Worm (Caenorhabditis elegans) whole organism, young adult: ENCODE measurements around the gene bgal-2.
A peak's percentile ranks its signal among the peaks of the same experiment; 100 is the strongest.

Source experiments
- B0019.2 ChIP-seq: fragments of 200-800 bp; sonication (Bioruptor generic); conservative IDR thresholded peaks from 2 replicates; pipeline ENCODE4 v1.3.6; 2022; ENCODE audit warnings: missing genetic modification reagents, missing genetic modification characterization, missing compliant biosample characterization
- C06A6.2 ChIP-seq: fragments of 200-800 bp; sonication (Bioruptor generic); conservative IDR thresholded peaks from 2 replicates; pipeline ENCODE4 v1.3.6; 2022; ENCODE audit warnings: missing genetic modification characterization, missing compliant biosample characterization
- F10E7.11 ChIP-seq: sonication (generic microtip); optimal IDR thresholded peaks from 2 replicates; lab custom pipeline; 2017; ENCODE audit warnings: mild to moderate bottlenecking, missing genetic modification characterization, moderate library complexity, missing compliant biosample characterization
- F22D6.2 ChIP-seq: sonication (generic microtip); optimal IDR thresholded peaks from 2 replicates; lab custom pipeline; 2016; ENCODE audit warnings: mild to moderate bottlenecking, missing genetic modification characterization, missing compliant biosample characterization
- F39B2.1 ChIP-seq: fragments of 200-800 bp; sonication (Bioruptor generic); IDR thresholded peaks from 2 replicates; pipeline ENCODE4 v1.3.6; 2022; ENCODE audit warnings: missing genetic modification reagents, missing genetic modification characterization, missing compliant biosample characterization
- Y56A3A.18 ChIP-seq: fragments of 200-800 bp; sonication (Bioruptor generic); IDR thresholded peaks from 2 replicates; pipeline ENCODE4 v1.3.6; 2022; ENCODE audit warnings: missing genetic modification reagents, missing genetic modification characterization, missing compliant biosample characterization
- akir-1 ChIP-seq: fragments of 200-800 bp; sonication (Bioruptor generic); optimal IDR thresholded peaks from 2 replicates; lab custom pipeline; 2018; ENCODE audit warnings: mild to moderate bottlenecking, missing genetic modification characterization, moderate library complexity, missing compliant biosample characterization
- aptf-2 ChIP-seq: fragments of 200-800 bp; sonication (Bioruptor generic); conservative IDR thresholded peaks from 2 replicates; pipeline ENCODE4 v1.3.6; 2022; ENCODE audit warnings: missing genetic modification reagents, missing genetic modification characterization, missing compliant biosample characterization
- attf-6 ChIP-seq: fragments of 200-800 bp; sonication (Bioruptor generic); IDR thresholded peaks from 2 replicates; pipeline ENCODE4 v1.3.6; 2022; ENCODE audit warnings: missing genetic modification reagents, missing genetic modification characterization, missing compliant biosample characterization
- bed-1 ChIP-seq: fragments of 200-800 bp; sonication (Bioruptor generic); IDR thresholded peaks from 2 replicates; pipeline ENCODE4 v1.3.6; 2022; ENCODE audit warnings: missing genetic modification reagents, missing genetic modification characterization, missing compliant biosample characterization
- bed-2 ChIP-seq: fragments of 200-800 bp; sonication (Bioruptor generic); IDR thresholded peaks from 2 replicates; pipeline ENCODE4 v1.3.6; 2022; ENCODE audit warnings: missing genetic modification reagents, missing genetic modification characterization, missing compliant biosample characterization
- cebp-1 ChIP-seq, 2 experiments: fragments of 200-800 bp in 1 of 2; sonication (Bioruptor generic) in 1 of 2; sonication (generic microtip) in 1 of 2; IDR thresholded peaks in 1 of 2; optimal IDR thresholded peaks in 1 of 2; 2 replicates each; pipeline versions ENCODE4 v1.3.6 to Lab custom; 2017 to 2022; ENCODE audit warnings: missing compliant biosample characterization in 2 of 2, missing genetic modification characterization in 2 of 2, mild to moderate bottlenecking in 1 of 2, missing genetic modification reagents in 1 of 2, moderate library complexity in 1 of 2
- ceh-27 ChIP-seq: fragments of 200-800 bp; sonication (Bioruptor generic); optimal IDR thresholded peaks from 2 replicates; lab custom pipeline; 2018; ENCODE audit warnings: mild to moderate bottlenecking, missing genetic modification characterization, moderate library complexity, missing compliant biosample characterization
- dox-1 ChIP-seq: fragments of 200-800 bp; sonication (Bioruptor generic); IDR thresholded peaks from 2 replicates; pipeline ENCODE4 v1.3.6; 2022; ENCODE audit warnings: missing genetic modification reagents, missing genetic modification characterization, missing compliant biosample characterization
- egl-18 ChIP-seq: fragments of 200-800 bp; sonication (Bioruptor generic); IDR thresholded peaks from 2 replicates; pipeline ENCODE4 v1.3.6; 2022; ENCODE audit warnings: missing genetic modification reagents, missing genetic modification characterization, missing compliant biosample characterization
- ekl-4 ChIP-seq: fragments of 200-800 bp; sonication (Bioruptor generic); IDR thresholded peaks from 2 replicates; pipeline ENCODE4 v1.3.6; 2022; ENCODE audit warnings: missing genetic modification reagents, missing genetic modification characterization, missing compliant biosample characterization
- hlh-26 ChIP-seq: fragments of 200-800 bp; sonication (Bioruptor generic); conservative IDR thresholded peaks from 2 replicates; pipeline ENCODE4 v1.3.6; 2022; ENCODE audit warnings: missing genetic modification reagents, missing genetic modification characterization, missing compliant biosample characterization
- hmg-1.2 ChIP-seq: fragments of 200-800 bp; sonication (Bioruptor generic); IDR thresholded peaks from 2 replicates; pipeline ENCODE4 v1.3.6; 2022; ENCODE audit warnings: missing genetic modification reagents, missing genetic modification characterization, missing compliant biosample characterization
- hrde-1 ChIP-seq: sonication (generic microtip); optimal IDR thresholded peaks from 2 replicates; lab custom pipeline; 2016; ENCODE audit warnings: missing genetic modification characterization, mild to moderate bottlenecking, missing compliant biosample characterization, moderate library complexity, missing genotype, missing genetic modification reagents, borderline replicate concordance
- lag-1 ChIP-seq: fragments of 200-800 bp; sonication (Bioruptor generic); IDR thresholded peaks from 2 replicates; pipeline ENCODE4 v1.3.6; 2022; ENCODE audit warnings: missing genetic modification reagents, missing genetic modification characterization, missing compliant biosample characterization
- let-526 ChIP-seq: fragments of 200-800 bp; sonication (Bioruptor generic); IDR thresholded peaks from 2 replicates; pipeline ENCODE4 v1.3.6; 2022; ENCODE audit warnings: missing genetic modification reagents, missing genetic modification characterization, missing compliant biosample characterization
- lin-40 ChIP-seq: sonication (generic microtip); optimal IDR thresholded peaks from 2 replicates; lab custom pipeline; 2016; ENCODE audit warnings: missing genetic modification characterization, mild to moderate bottlenecking, missing compliant biosample characterization, missing genotype, missing genetic modification reagents
- lin-54 ChIP-seq: fragments of 200-800 bp; sonication (Bioruptor generic); optimal IDR thresholded peaks from 2 replicates; lab custom pipeline; 2018; ENCODE audit warnings: mild to moderate bottlenecking, missing genetic modification characterization, missing compliant biosample characterization
- madf-8 ChIP-seq: fragments of 200-800 bp; sonication (Bioruptor generic); conservative IDR thresholded peaks from 2 replicates; pipeline ENCODE4 v1.3.6; 2022; ENCODE audit warnings: missing genetic modification reagents, missing genetic modification characterization, missing compliant biosample characterization
- mel-28 ChIP-seq: sonication (generic microtip); optimal IDR thresholded peaks from 2 replicates; lab custom pipeline; 2016; ENCODE audit warnings: borderline replicate concordance, mild to moderate bottlenecking, missing genetic modification characterization, missing compliant biosample characterization
- mes-4 ChIP-seq: sonication (generic microtip); optimal IDR thresholded peaks from 2 replicates; lab custom pipeline; 2016; ENCODE audit warnings: missing genotype, missing genetic modification characterization, missing compliant biosample characterization
- mxl-1 ChIP-seq: sonication (generic microtip); optimal IDR thresholded peaks from 2 replicates; lab custom pipeline; 2016; ENCODE audit warnings: missing genetic modification characterization, missing compliant biosample characterization
- nfya-1 ChIP-seq: sonication (generic microtip); optimal IDR thresholded peaks from 2 replicates; lab custom pipeline; 2017; ENCODE audit warnings: antibody characterized with exemption, missing compliant biosample characterization, missing genetic modification characterization, borderline replicate concordance; ENCODE audit not compliant: insufficient read depth
- nhr-179 ChIP-seq: sonication (generic microtip); optimal IDR thresholded peaks from 2 replicates; lab custom pipeline; 2016; ENCODE audit warnings: mild to moderate bottlenecking, missing genetic modification characterization, missing compliant biosample characterization
- nhr-80 ChIP-seq: sonication (generic microtip); optimal IDR thresholded peaks from 2 replicates; lab custom pipeline; 2016; ENCODE audit warnings: missing genetic modification characterization, missing compliant biosample characterization
- rcor-1 ChIP-seq: fragments of 200-800 bp; sonication (Bioruptor generic); IDR thresholded peaks from 2 replicates; pipeline ENCODE4 v1.3.6; 2022; ENCODE audit warnings: missing genetic modification reagents, missing genetic modification characterization, missing compliant biosample characterization
- repo-1 ChIP-seq: sonication (generic microtip); optimal IDR thresholded peaks from 2 replicates; lab custom pipeline; 2017; ENCODE audit warnings: mild to moderate bottlenecking, missing genetic modification characterization, missing compliant biosample characterization
- sdz-38 ChIP-seq: sonication (generic microtip); optimal IDR thresholded peaks from 2 replicates; lab custom pipeline; 2016; ENCODE audit warnings: missing genotype, missing genetic modification characterization, missing compliant biosample characterization
- snpc-1.1 ChIP-seq: sonication (generic microtip); optimal IDR thresholded peaks from 2 replicates; lab custom pipeline; 2017; ENCODE audit warnings: missing genetic modification characterization, mild to moderate bottlenecking, missing compliant biosample characterization, antibody characterized with exemption, moderate library complexity, missing genotype, missing genetic modification reagents; ENCODE audit not compliant: insufficient read depth
- snpc-1.3 ChIP-seq: sonication (generic microtip); optimal IDR thresholded peaks from 2 replicates; lab custom pipeline; 2017; ENCODE audit warnings: missing genetic modification characterization, mild to moderate bottlenecking, missing compliant biosample characterization, antibody characterized with exemption, moderate library complexity, missing genotype, missing genetic modification reagents; ENCODE audit not compliant: insufficient read depth
- snpc-3.4 ChIP-seq: sonication (generic microtip); optimal IDR thresholded peaks from 2 replicates; lab custom pipeline; 2017; ENCODE audit warnings: missing genetic modification characterization, mild to moderate bottlenecking, missing compliant biosample characterization, antibody characterized with exemption, moderate library complexity, missing genotype, missing genetic modification reagents
- somi-1 ChIP-seq: fragments of 200-800 bp; sonication (Bioruptor generic); optimal IDR thresholded peaks from 2 replicates; lab custom pipeline; 2018; ENCODE audit warnings: mild to moderate bottlenecking, missing genetic modification characterization, missing compliant biosample characterization
- sptf-2 ChIP-seq: fragments of 200-800 bp; sonication (Bioruptor generic); optimal IDR thresholded peaks from 2 replicates; lab custom pipeline; 2018; ENCODE audit warnings: mild to moderate bottlenecking, missing genetic modification characterization, missing compliant biosample characterization
- tbx-9 ChIP-seq: sonication (generic microtip); optimal IDR thresholded peaks from 2 replicates; lab custom pipeline; 2016; ENCODE audit warnings: borderline replicate concordance, missing genetic modification characterization, inconsistent platforms, missing compliant biosample characterization
- xnd-1 ChIP-seq: sonication (generic microtip); optimal IDR thresholded peaks from 2 replicates; lab custom pipeline; 2016; ENCODE audit warnings: missing genotype, missing genetic modification reagents, missing genetic modification characterization, missing compliant biosample characterization
- zfh-2 ChIP-seq: fragments of 200-800 bp; sonication (Bioruptor generic); conservative IDR thresholded peaks from 2 replicates; pipeline ENCODE4 v1.3.6; 2022; ENCODE audit warnings: missing genetic modification reagents, missing genetic modification characterization, missing compliant biosample characterization
- ztf-18 ChIP-seq: sonication (generic microtip); optimal IDR thresholded peaks from 2 replicates; lab custom pipeline; 2016; ENCODE audit warnings: missing genotype, mild to moderate bottlenecking, missing genetic modification characterization, missing compliant biosample characterization
- ztf-22 ChIP-seq: fragments of 200-800 bp; sonication (Bioruptor generic); optimal IDR thresholded peaks from 2 replicates; lab custom pipeline; 2018; ENCODE audit warnings: mild to moderate bottlenecking, missing genetic modification characterization, moderate library complexity, missing compliant biosample characterization

The bgal-2 gene

DNA sequence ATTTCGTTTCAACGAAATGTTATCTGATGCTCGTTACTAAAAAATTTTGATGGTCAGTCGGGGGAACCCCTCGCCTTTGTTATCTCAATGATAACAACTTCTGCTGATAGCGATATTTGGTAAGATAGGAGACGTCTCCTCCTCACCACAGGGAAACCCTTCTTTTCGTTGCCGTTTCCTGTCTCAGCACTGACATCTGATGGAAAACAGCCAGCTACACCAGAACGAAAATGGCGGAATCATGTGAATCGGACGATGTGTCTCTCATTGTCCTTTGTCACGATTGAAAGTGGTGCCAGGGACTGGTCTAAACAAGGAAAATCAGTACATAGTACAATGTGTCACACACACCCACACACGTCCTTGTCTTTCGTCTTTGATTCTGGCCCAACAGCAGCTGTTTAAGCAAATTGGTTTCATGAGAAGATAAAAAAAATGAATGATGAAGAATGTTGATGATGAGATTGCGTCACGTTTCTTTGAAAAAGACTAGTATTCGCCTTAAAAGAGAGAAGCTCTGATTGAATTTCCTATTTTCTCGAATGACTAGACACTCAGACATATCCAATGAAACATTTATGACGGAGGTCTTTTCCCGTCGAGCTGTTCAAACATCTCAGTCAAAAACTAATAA, 47.7 kb upstream of the bgal-2 start (continued):
- TF ChIP-seq hmg-1.2 (GFP tag; lab: Robert Waterston, UW) (0 out of 2 replicates have a peak, but pooled peaks have one; percentile 4), ekl-4 (GFP tag; lab: Robert Waterston, UW) (peak; percentile 24; the same call in 1 of the 2 replicates), aptf-2 (GFP tag; lab: Robert Waterston, UW) (no peak)

- no peak for TF ChIP-seq tbx-9 (tag; lab: Kevin White, UChicago)
- peak; percentile 17; the same call in 1 of the 2 replicates for TF ChIP-seq lag-1 (GFP tag; lab: Robert Waterston, UW)
- TF ChIP-seq mes-4 (tag; lab: Kevin White, UChicago) = no peak
- TF ChIP-seq madf-8 (GFP tag; lab: Robert Waterston, UW) = no peak
- TF ChIP-seq F22D6.2 (tag; lab: Kevin White, UChicago) = peak; percentile 89
- TF ChIP-seq repo-1 (tag; lab: Kevin White, UChicago) = peak; percentile 74
- no peak for TF ChIP-seq B0019.2
- TF ChIP-seq mxl-1 (tag; lab: Kevin White, UChicago) = peak; percentile 62
- 0 out of 2 replicates have a peak, but pooled peaks have one; percentile 21 for TF ChIP-seq rcor-1 (GFP tag; lab: Robert Waterston, UW)
- TF ChIP-seq somi-1 (GFP tag; lab: Kevin White, UChicago) = peak; percentile 98
- no peak for TF ChIP-seq cebp-1 (GFP tag; IDR thresholded peaks at IDR 0.05; lab: Robert Waterston, UW)
- TF ChIP-seq cebp-1 (tag; optimal IDR thresholded peaks at IDR 0.05; lab: Kevin White, UChicago) = peak; percentile 85
- peak; percentile 90; the same call in 1 of the 2 replicates for TF ChIP-seq let-526 (GFP tag; lab: Robert Waterston, UW)
- no peak for TF ChIP-seq hrde-1 (tag; lab: Kevin White, UChicago)
- TF ChIP-seq hlh-26 = no peak
- peak; percentile 81 for TF ChIP-seq dox-1
- TF ChIP-seq nhr-179 (tag; lab: Kevin White, UChicago) = no peak
- no peak for TF ChIP-seq egl-18
- TF ChIP-seq bed-1 = no peak
- TF ChIP-seq lin-40 (tag; lab: Kevin White, UChicago) = peak; percentile 92
- TF ChIP-seq F39B2.1 (GFP tag; lab: Robert Waterston, UW) = no peak
- TF ChIP-seq Y56A3A.18 (GFP tag; lab: Robert Waterston, UW) = no peak
- peak; percentile 89 for TF ChIP-seq ztf-22 (GFP tag; lab: Kevin White, UChicago)
- peak; percentile 67 for TF ChIP-seq ceh-27 (GFP tag; lab: Kevin White, UChicago)
- no peak for TF ChIP-seq snpc-1.3
- no peak for TF ChIP-seq ztf-18 (tag; lab: Kevin White, UChicago)
- TF ChIP-seq zfh-2 (GFP tag; lab: Robert Waterston, UW) = peak; percentile 76; the same call in 1 of the 2 replicates
- TF ChIP-seq C06A6.2 (GFP tag; lab: Robert Waterston, UW) = peak; percentile 87
- peak; percentile 77 for TF ChIP-seq nhr-80 (tag; lab: Kevin White, UChicago)
- peak; percentile 25 for TF ChIP-seq lin-54 (GFP tag; lab: Kevin White, UChicago)
- TF ChIP-seq nfya-1 (tag; lab: Kevin White, UChicago) = no peak
- TF ChIP-seq bed-2 = no peak
- TF ChIP-seq snpc-3.4 (tag; lab: Kevin White, UChicago) = no peak
- no peak for TF ChIP-seq attf-6 (GFP tag; lab: Robert Waterston, UW)
- peak; percentile 42 for TF ChIP-seq F10E7.11 (tag; lab: Kevin White, UChicago)
- TF ChIP-seq mel-28 (tag; lab: Kevin White, UChicago) = no peak
- TF ChIP-seq snpc-1.1 (tag; lab: Kevin White, UChicago) = no peak
- no peak for TF ChIP-seq sdz-38
- no peak for TF ChIP-seq sptf-2 (GFP tag; lab: Kevin White, UChicago)
- no peak for TF ChIP-seq akir-1
- peak; percentile 69 for TF ChIP-seq ekl-4 (GFP tag; lab: Robert Waterston, UW)
- TF ChIP-seq xnd-1 (tag; lab: Kevin White, UChicago) = no peak
These were observed 46.7 kb upstream of the bgal-2 start for ce11 chrX:6737329-6738008.
